Worm (Caenorhabditis elegans) whole organism, L3 larva: Measurements from ENCODE around the gene sre-40.

Source experiments
- elt-2 ChIP-seq: sonication (generic microtip); optimal IDR thresholded peaks from 2 replicates; lab custom pipeline; 2016; ENCODE audit warnings: missing genetic modification reagents, mild to moderate bottlenecking, missing genetic modification characterization, missing compliant biosample characterization
- zag-1 ChIP-seq: fragments of 150-350 bp; optimal IDR thresholded peaks from 2 replicates; lab custom pipeline; 2014; ENCODE audit warnings: missing biosample characterization, missing genetic modification characterization

DNA sequence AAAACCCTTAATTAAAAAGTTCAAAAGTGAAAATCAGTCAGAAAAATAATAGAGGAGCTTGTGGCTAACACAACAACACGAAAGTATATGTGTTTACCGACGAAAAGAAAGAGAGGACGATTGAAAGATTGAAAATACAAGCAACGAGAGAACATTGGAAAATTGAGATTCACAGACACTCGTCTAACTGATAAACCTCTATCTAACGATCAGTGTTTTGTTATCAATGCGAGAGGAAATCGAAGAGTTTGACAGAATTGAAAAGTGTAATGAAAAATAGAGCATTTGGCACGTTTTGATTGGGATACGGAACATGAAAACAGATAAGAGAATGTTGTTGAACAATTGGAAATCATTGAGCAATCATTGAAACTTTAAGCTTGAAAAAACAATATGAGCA is 45.1 kb upstream of the sre-40 start:
- no peak for TF ChIP-seq zag-1
- peak; percentile 100 for TF ChIP-seq elt-2 (tag; lab: Kevin White, UChicago)
